Fruit fly (Drosophila melanogaster) whole organism, embryonic: Measurements from ENCODE around the gene RluA-1.
A peak's percentile ranks its signal among the peaks of the same experiment; 100 is the strongest.

ENCODE experiments used
- Ada2b ChIP-seq: fragments of 200-800 bp; sonication (Bioruptor generic); IDR thresholded peaks from 2 replicates; pipeline ENCODE4 v1.3.6; 2022; ENCODE audit warnings: missing biosample characterization, missing genetic modification characterization
- Atf3 ChIP-seq: fragments of 200-800 bp; sonication (Bioruptor generic); optimal IDR thresholded peaks from 3 replicates; lab custom pipeline; 2016; ENCODE audit warnings: missing biosample characterization, missing genetic modification characterization
- BtbVII ChIP-seq: fragments of 200-800 bp; sonication (Bioruptor generic); optimal IDR thresholded peaks from 3 replicates; lab custom pipeline; 2017; ENCODE audit warnings: missing biosample characterization, mild to moderate bottlenecking, missing genetic modification characterization
- CG11085 ChIP-seq: fragments of 200-800 bp; sonication (Bioruptor generic); IDR thresholded peaks from 2 replicates; pipeline ENCODE4 v1.3.6; 2022; ENCODE audit warnings: missing biosample characterization, missing genetic modification characterization
- CG12071 ChIP-seq: fragments of 200-800 bp; sonication (Bioruptor generic); optimal IDR thresholded peaks from 3 replicates; lab custom pipeline; 2018; ENCODE audit warnings: missing biosample characterization, mild to moderate bottlenecking, missing genetic modification characterization
- CG12236 ChIP-seq: fragments of 200-800 bp; sonication (Bioruptor generic); optimal IDR thresholded peaks from 2 replicates; lab custom pipeline; 2016; ENCODE audit warnings: missing biosample characterization, missing genetic modification characterization
- CG12659 ChIP-seq: fragments of 200-800 bp; sonication (Bioruptor generic); optimal IDR thresholded peaks from 3 replicates; lab custom pipeline; 2017; ENCODE audit warnings: mild to moderate bottlenecking, missing biosample characterization, missing genetic modification reagents, missing genetic modification characterization
- CG12769 ChIP-seq: fragments of 200-800 bp; sonication (Bioruptor generic); optimal IDR thresholded peaks from 2 replicates; lab custom pipeline; 2019; ENCODE audit warnings: missing biosample characterization, mild to moderate bottlenecking, missing genetic modification characterization, moderate library complexity
- CG14014 ChIP-seq: fragments of 200-800 bp; sonication (Bioruptor generic); IDR thresholded peaks from 2 replicates; pipeline ENCODE4 v1.3.6; 2022; ENCODE audit warnings: missing biosample characterization, missing genetic modification characterization
- CG14441 ChIP-seq: fragments of 200-800 bp; sonication (Bioruptor generic); IDR thresholded peaks from 2 replicates; pipeline ENCODE4 v1.3.6; 2022; ENCODE audit warnings: missing biosample characterization, missing genetic modification characterization
- CG15073 ChIP-seq: fragments of 200-800 bp; sonication (Bioruptor generic); optimal IDR thresholded peaks from 2 replicates; lab custom pipeline; 2016; ENCODE audit warnings: missing biosample characterization, missing genetic modification characterization
- CG16815 ChIP-seq: fragments of 200-800 bp; sonication (Bioruptor generic); optimal IDR thresholded peaks from 3 replicates; lab custom pipeline; 2017; ENCODE audit warnings: missing biosample characterization, mild to moderate bottlenecking, missing genetic modification characterization
- CG17186 ChIP-seq: fragments of 200-800 bp; sonication (Bioruptor generic); optimal IDR thresholded peaks from 3 replicates; lab custom pipeline; 2017; ENCODE audit warnings: missing biosample characterization, missing genetic modification reagents, missing genetic modification characterization
- CG18619 ChIP-seq: fragments of 200-800 bp; sonication (Bioruptor generic); optimal IDR thresholded peaks from 3 replicates; lab custom pipeline; 2017; ENCODE audit warnings: missing biosample characterization, mild to moderate bottlenecking, missing genetic modification characterization
- CG2129 ChIP-seq: fragments of 200-800 bp; sonication (Bioruptor generic); IDR thresholded peaks from 2 replicates; pipeline ENCODE4 v1.3.6; 2022; ENCODE audit warnings: missing biosample characterization, missing genetic modification characterization; ENCODE audit not compliant: partially characterized antibody
- CG2712 ChIP-seq: fragments of 200-800 bp; optimal IDR thresholded peaks from 3 replicates; lab custom pipeline; 2019; ENCODE audit warnings: missing biosample characterization, mild to moderate bottlenecking, missing genetic modification characterization, moderate library complexity
- CG30020 ChIP-seq: fragments of 200-800 bp; optimal IDR thresholded peaks from 2 replicates; lab custom pipeline; 2019; ENCODE audit warnings: missing biosample characterization, mild to moderate bottlenecking, missing genetic modification characterization, moderate library complexity
- CG32772 ChIP-seq: fragments of 200-800 bp; sonication (Bioruptor generic); IDR thresholded peaks from 2 replicates; pipeline ENCODE4 v1.3.6; 2022; ENCODE audit warnings: missing biosample characterization, missing genetic modification characterization
- CG34224 ChIP-seq: fragments of 200-800 bp; sonication (Bioruptor generic); IDR thresholded peaks from 3 replicates; pipeline ENCODE4 v1.3.6; 2022; ENCODE audit warnings: missing biosample characterization, missing genetic modification characterization; ENCODE audit not compliant: partially characterized antibody
- CG4282 ChIP-seq: fragments of 200-800 bp; sonication (Bioruptor generic); optimal IDR thresholded peaks from 2 replicates; lab custom pipeline; 2016; ENCODE audit warnings: missing biosample characterization, missing genetic modification characterization
- CG4360 ChIP-seq: fragments of 200-800 bp; sonication (Bioruptor generic); IDR thresholded peaks from 2 replicates; pipeline ENCODE4 v1.3.6; 2022; ENCODE audit warnings: missing biosample characterization, missing genetic modification characterization
- CG4707 ChIP-seq: fragments of 200-800 bp; sonication (Bioruptor generic); optimal IDR thresholded peaks from 2 replicates; lab custom pipeline; 2018; ENCODE audit warnings: missing biosample characterization, mild to moderate bottlenecking, missing genetic modification characterization, moderate library complexity
- CG4730 ChIP-seq: fragments of 200-800 bp; sonication (Bioruptor generic); IDR thresholded peaks from 2 replicates; pipeline ENCODE4 v1.3.6; 2022; ENCODE audit warnings: missing biosample characterization, missing genetic modification characterization
- CG5245 ChIP-seq: fragments of 200-800 bp; sonication (Bioruptor generic); optimal IDR thresholded peaks from 3 replicates; lab custom pipeline; 2016; ENCODE audit warnings: missing biosample characterization, missing genetic modification characterization
- CG6689 ChIP-seq: fragments of 200-800 bp; sonication (Bioruptor generic); IDR thresholded peaks from 2 replicates; pipeline ENCODE4 v1.3.6; 2022; ENCODE audit warnings: missing biosample characterization, missing genetic modification characterization
- CG6813 ChIP-seq: fragments of 200-800 bp; sonication (Bioruptor generic); optimal IDR thresholded peaks from 2 replicates; lab custom pipeline; 2017; ENCODE audit warnings: missing biosample characterization, missing genetic modification characterization, mild to moderate bottlenecking, moderate library complexity, missing genetic modification reagents
- CG9932 ChIP-seq: fragments of 200-800 bp; sonication (Bioruptor generic); IDR thresholded peaks from 2 replicates; pipeline ENCODE4 v1.3.6; 2022; ENCODE audit warnings: missing biosample characterization, missing genetic modification characterization
- CrebB ChIP-seq: fragments of 200-800 bp; sonication (Bioruptor generic); optimal IDR thresholded peaks from 3 replicates; lab custom pipeline; 2018; ENCODE audit warnings: missing biosample characterization, mild to moderate bottlenecking, missing genetic modification characterization
- E2f2 ChIP-seq: fragments of 200-800 bp; sonication (Bioruptor generic); IDR thresholded peaks from 2 replicates; pipeline ENCODE4 v1.3.6; 2022; ENCODE audit warnings: missing biosample characterization, missing genetic modification characterization
- HmgD ChIP-seq: fragments of 200-800 bp; sonication (Bioruptor generic); optimal IDR thresholded peaks from 3 replicates; lab custom pipeline; 2016; ENCODE audit warnings: missing biosample characterization, missing genetic modification characterization
- Hr78 ChIP-seq, 2 experiments: fragments of 200-800 bp in 1 of 2; fragments of >200 bp in 1 of 2; sonication (Bioruptor generic) in 1 of 2; optimal IDR thresholded peaks; 2 replicates each; lab custom pipeline; 2017 to 2019; ENCODE audit warnings: missing biosample characterization in 2 of 2, missing genetic modification characterization in 2 of 2, mild to moderate bottlenecking in 1 of 2, moderate library complexity in 1 of 2
- MBD-R2 ChIP-seq: fragments of 200-800 bp; sonication (Bioruptor generic); IDR thresholded peaks from 2 replicates; pipeline ENCODE4 v1.3.6; 2022; ENCODE audit warnings: missing biosample characterization, missing genetic modification characterization
- Med ChIP-seq: fragments of 200-800 bp; sonication (Bioruptor generic); peaks from one replicate; lab custom pipeline; 2016; ENCODE audit warnings: missing biosample characterization, missing genetic modification characterization, mild to moderate bottlenecking, inconsistent platforms, moderate library complexity
- Mes4 ChIP-seq: fragments of 200-800 bp; sonication (Bioruptor generic); optimal IDR thresholded peaks from 2 replicates; lab custom pipeline; 2016; ENCODE audit warnings: missing biosample characterization, missing genetic modification characterization
- NfI ChIP-seq: fragments of 200-800 bp; sonication (Bioruptor generic); optimal IDR thresholded peaks from 3 replicates; lab custom pipeline; 2018; ENCODE audit warnings: missing biosample characterization, mild to moderate bottlenecking, missing genetic modification characterization, moderate library complexity
- Opbp ChIP-seq: fragments of 200-800 bp; sonication (Bioruptor generic); IDR thresholded peaks from 3 replicates; pipeline ENCODE4 v1.3.6; 2022; ENCODE audit warnings: missing biosample characterization, missing genetic modification characterization; ENCODE audit not compliant: partially characterized antibody
- Ptx1 ChIP-seq: fragments of 200-800 bp; sonication (Bioruptor generic); IDR thresholded peaks from 2 replicates; pipeline ENCODE4 v1.3.6; 2022; ENCODE audit warnings: missing biosample characterization, missing genetic modification characterization
- Scr ChIP-seq: fragments of 200-800 bp; sonication (Bioruptor generic); IDR thresholded peaks from 2 replicates; pipeline ENCODE4 v1.3.6; 2022; ENCODE audit warnings: missing biosample characterization, missing genetic modification characterization; ENCODE audit not compliant: partially characterized antibody
- Six4 ChIP-seq: fragments of 200-800 bp; sonication (Bioruptor generic); optimal IDR thresholded peaks from 2 replicates; lab custom pipeline; 2016; ENCODE audit warnings: missing biosample characterization, missing genetic modification characterization
- Sry-δ ChIP-seq: fragments of 200-800 bp; sonication (Bioruptor generic); optimal IDR thresholded peaks from 2 replicates; lab custom pipeline; 2016; ENCODE audit warnings: missing biosample characterization, missing genetic modification characterization
- ci ChIP-seq: fragments of 200-800 bp; sonication (Bioruptor generic); IDR thresholded peaks from 3 replicates; pipeline ENCODE4 v1.3.6; 2022; ENCODE audit warnings: missing biosample characterization, missing genetic modification characterization
- dpn ChIP-seq, 2 experiments: fragments of 200-800 bp; sonication (Bioruptor generic); optimal IDR thresholded peaks; 3 replicates each; lab custom pipeline; 2016; ENCODE audit warnings: missing biosample characterization in 2 of 2, missing genetic modification characterization in 2 of 2
- gt ChIP-seq: fragments of 200-800 bp; sonication (Bioruptor generic); IDR thresholded peaks from 2 replicates; pipeline ENCODE4 v1.3.6; 2022; ENCODE audit warnings: missing biosample characterization, missing genetic modification characterization
- lab ChIP-seq: fragments of 200-800 bp; sonication (Bioruptor generic); optimal IDR thresholded peaks from 3 replicates; lab custom pipeline; 2017; ENCODE audit warnings: missing biosample characterization, missing genetic modification characterization, mild to moderate bottlenecking, moderate library complexity, missing genetic modification reagents
- mld ChIP-seq: fragments of 200-800 bp; sonication (Bioruptor generic); IDR thresholded peaks from 3 replicates; pipeline ENCODE4 v1.3.6; 2022; ENCODE audit warnings: missing biosample characterization, missing genetic modification characterization; ENCODE audit not compliant: partially characterized antibody
- rib ChIP-seq: fragments of 200-800 bp; sonication (Bioruptor generic); IDR thresholded peaks from 2 replicates; pipeline ENCODE4 v1.3.6; 2022; ENCODE audit warnings: missing biosample characterization, missing genetic modification characterization
- sd ChIP-seq: fragments of 200-800 bp; sonication (Bioruptor generic); optimal IDR thresholded peaks from 3 replicates; lab custom pipeline; 2018; ENCODE audit warnings: missing biosample characterization, mild to moderate bottlenecking, missing genetic modification characterization, moderate library complexity
- seq ChIP-seq: fragments of 200-800 bp; sonication (Bioruptor generic); IDR thresholded peaks from 2 replicates; pipeline ENCODE4 v1.3.6; 2022; ENCODE audit warnings: missing biosample characterization, missing genetic modification characterization
- sr ChIP-seq: fragments of 200-800 bp; sonication (Bioruptor generic); IDR thresholded peaks from 3 replicates; pipeline ENCODE4 v1.3.6; 2022; ENCODE audit warnings: missing biosample characterization, missing genetic modification characterization
- stwl ChIP-seq: fragments of 200-800 bp; sonication (Bioruptor generic); optimal IDR thresholded peaks from 3 replicates; lab custom pipeline; 2018; ENCODE audit warnings: missing biosample characterization, mild to moderate bottlenecking, missing genetic modification characterization, moderate library complexity
- trh ChIP-seq: fragments of 200-800 bp; sonication (Bioruptor generic); optimal IDR thresholded peaks from 2 replicates; lab custom pipeline; 2016; ENCODE audit warnings: missing biosample characterization, missing genetic modification characterization

RluA-1 gene

dm6 chr2L:10499608-10500007, 25.5 kb upstream of the RluA-1 start (continued):
- TF ChIP-seq CG15073 (no peak), CG12236 (GFP tag; lab: Kevin White, UChicago) (no peak), Sry-δ (GFP tag; lab: Kevin White, UChicago) (no peak), CG5245 (GFP tag; lab: Kevin White, UChicago) (no peak), rib (GFP tag; lab: Robert Waterston, UW) (peak; percentile 37; the same call in 1 of the 2 replicates), CG18619 (GFP tag; lab: Kevin White, UChicago) (no peak), CG4360 (GFP tag; lab: Robert Waterston, UW) (peak; percentile 84), ci (0 out of 3 replicates have a peak, but pooled peaks have one; percentile 48), trh (GFP tag; lab: Kevin White, UChicago) (no peak), seq (GFP tag; lab: Robert Waterston, UW) (no peak), gt (GFP tag; lab: Robert Waterston, UW) (no peak), Atf3 (no peak), CG2712 (tag; lab: Kevin White, UChicago) (no peak), CG2129 (GFP tag; lab: Robert Waterston, UW) (no peak), Ada2b (GFP tag; lab: Robert Waterston, UW) (no peak), CG4282 (GFP tag; lab: Kevin White, UChicago) (no peak), HmgD (GFP tag; lab: Kevin White, UChicago) (no peak), Opbp (GFP tag; lab: Robert Waterston, UW) (no peak), CG14441 (GFP tag; lab: Robert Waterston, UW) (0 out of 2 replicates have a peak, but pooled peaks have one; percentile 27), CG17186 (GFP tag; lab: Kevin White, UChicago) (no peak), CG14014 (GFP tag; lab: Robert Waterston, UW) (0 out of 2 replicates have a peak, but pooled peaks have one; percentile 17), Hr78 (GFP tag; optimal IDR thresholded peaks at IDR 0.05; lab: Kevin White, UChicago) (no peak), CG9932 (GFP tag; lab: Robert Waterston, UW) (no peak), sr (GFP tag; lab: Robert Waterston, UW) (peak; percentile 99), mld (GFP tag; lab: Robert Waterston, UW) (no peak), Ptx1 (GFP tag; lab: Robert Waterston, UW) (no peak), E2f2 (GFP tag; lab: Robert Waterston, UW) (peak; percentile 17), CG34224 (GFP tag; lab: Robert Waterston, UW) (no peak), CG4707 (GFP tag; lab: Kevin White, UChicago) (no peak), stwl (no peak), CG12071 (GFP tag; lab: Kevin White, UChicago) (peak; percentile 30), dpn (GFP tag; optimal IDR thresholded peaks at IDR 0.05; lab: Kevin White, UChicago) (no peak), Scr (GFP tag; lab: Robert Waterston, UW) (no peak), CG11085 (GFP tag; lab: Robert Waterston, UW) (no peak), CG6689 (GFP tag; lab: Robert Waterston, UW) (peak; percentile 8; the same call in 1 of the 2 replicates), Med (GFP tag; lab: Kevin White, UChicago) (peak; percentile 38), sd (tag; lab: Kevin White, UChicago) (peak; percentile 27), CG4730 (no peak), MBD-R2 (no peak), CG30020 (tag; lab: Kevin White, UChicago) (no peak), Six4 (GFP tag; lab: Kevin White, UChicago) (no peak), CrebB (tag; lab: Kevin White, UChicago) (no peak), CG12659 (GFP tag; lab: Kevin White, UChicago) (peak; percentile 9), CG32772 (GFP tag; lab: Robert Waterston, UW) (no peak), lab (GFP tag; lab: Kevin White, UChicago) (peak; percentile 48), NfI (GFP tag; lab: Kevin White, UChicago) (peak; percentile 8), BtbVII (GFP tag; lab: Kevin White, UChicago) (peak; percentile 53), CG6813 (GFP tag; lab: Kevin White, UChicago) (peak; percentile 2), CG16815 (no peak), CG12769 (peak; percentile 15), Mes4 (no peak)
